Worm (Caenorhabditis elegans) whole organism, L4 larva: ENCODE results near the gene R05G6.4.

Experiments used
- aly-2 ChIP-seq: sonication (generic microtip); optimal IDR thresholded peaks from 2 replicates; lab custom pipeline; 2018; ENCODE audit warnings: missing biosample characterization, missing genetic modification characterization
- ama-1 ChIP-seq: fragments of 150-350 bp; optimal IDR thresholded peaks from 2 replicates; lab custom pipeline; 2014; ENCODE audit warnings: inconsistent platforms, mixed read lengths
- attf-4 ChIP-seq: sonication (generic microtip); optimal IDR thresholded peaks from 3 replicates; lab custom pipeline; 2017; ENCODE audit warnings: missing biosample characterization, missing genetic modification characterization
- ceh-20 ChIP-seq: fragments of 200-800 bp; sonication (Bioruptor generic); IDR thresholded peaks from 2 replicates; pipeline ENCODE4 v1.3.6; 2022; ENCODE audit warnings: missing genetic modification reagents, missing genetic modification characterization, missing compliant biosample characterization
- dpl-1 ChIP-seq: fragments of 150-350 bp; optimal IDR thresholded peaks from 2 replicates; lab custom pipeline; 2014; ENCODE audit warnings: missing biosample characterization, missing genetic modification reagents, missing genetic modification characterization
- jun-1 ChIP-seq: fragments of 150-350 bp; optimal IDR thresholded peaks from 2 replicates; lab custom pipeline; 2014; ENCODE audit warnings: missing biosample characterization, missing genetic modification reagents, missing genetic modification characterization
- nhr-76 ChIP-seq: fragments of 150-350 bp; optimal IDR thresholded peaks from 2 replicates; lab custom pipeline; 2014; ENCODE audit warnings: missing biosample characterization, missing genetic modification characterization
- zag-1 ChIP-seq: fragments of 150-350 bp; optimal IDR thresholded peaks from 2 replicates; lab custom pipeline; 2014; ENCODE audit warnings: missing biosample characterization, missing genetic modification characterization
- ztf-11 ChIP-seq: fragments of 150-350 bp; optimal IDR thresholded peaks from 2 replicates; lab custom pipeline; 2014; ENCODE audit warnings: missing biosample characterization, missing genetic modification characterization

- TF ChIP-seq ama-1 (lab: Kevin White, UChicago) = no peak
- TF ChIP-seq dpl-1 (GFP tag; lab: Kevin White, UChicago) = no peak
- TF ChIP-seq nhr-76 (tag; lab: Kevin White, UChicago) = no peak
- TF ChIP-seq zag-1 = no peak
- no peak for TF ChIP-seq ceh-20 (GFP tag; lab: Robert Waterston, UW)
- no peak for TF ChIP-seq ztf-11 (tag; lab: Kevin White, UChicago)
- TF ChIP-seq jun-1 (tag; lab: Kevin White, UChicago) = no peak
- TF ChIP-seq attf-4 (tag; lab: Kevin White, UChicago) = no peak
- no peak for TF ChIP-seq aly-2
Observed at ce11 chrIV:7554351-7554750, 41.3 kb downstream of the R05G6.4 start, which contains the start of gene F49E8.6.
